Worm (Caenorhabditis elegans): ENCODE measurements around the gene K08B5.2.

The K08B5.2 gene

DNA sequence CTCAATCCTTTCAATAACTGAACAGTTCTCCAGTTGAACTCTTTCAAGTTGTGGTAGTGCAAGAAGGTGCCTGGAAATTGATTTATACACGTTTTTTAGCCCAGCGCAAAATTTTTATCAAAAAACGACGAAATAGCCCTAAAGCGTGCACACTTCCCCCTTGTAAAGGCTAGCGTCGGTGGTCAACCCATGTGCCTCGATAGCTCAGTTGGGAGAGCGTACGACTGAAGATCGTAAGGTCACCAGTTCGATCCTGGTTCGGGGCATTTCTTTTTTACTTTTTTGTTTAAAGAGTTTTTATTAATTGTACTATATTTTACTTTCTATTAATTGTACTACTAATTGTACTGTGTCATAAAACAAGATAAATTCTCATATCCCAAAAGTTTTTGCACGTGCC lies 2.4 kb downstream of the K08B5.2 start (continued):
- no peak for TF ChIP-seq elt-2 (tag; optimal IDR thresholded peaks at IDR 0.05)
- TF ChIP-seq pha-4 (tag; optimal IDR thresholded peaks at IDR 0.05) = no peak
- TF ChIP-seq sox-4 (tag; optimal IDR thresholded peaks at IDR 0.05) = no peak
- TF ChIP-seq dve-1 (tag; optimal IDR thresholded peaks at IDR 0.05) = no peak
- TF ChIP-seq ceh-48 (tag; optimal IDR thresholded peaks at IDR 0.05) = no peak
- TF ChIP-seq unc-3 (GFP tag; conservative IDR thresholded peaks at IDR 0.05) = 0 out of 2 replicates have a peak, but pooled peaks have one; percentile 29
- TF ChIP-seq unc-3 (tag; optimal IDR thresholded peaks at IDR 0.05) = no peak
- TF ChIP-seq ztf-16 (tag; optimal IDR thresholded peaks at IDR 0.05) = no peak
- TF ChIP-seq zip-5 (tag; optimal IDR thresholded peaks at IDR 0.05) = no peak
- TF ChIP-seq ets-4 (tag; optimal IDR thresholded peaks at IDR 0.05) = no peak
- no peak for TF ChIP-seq ttx-3 (tag; optimal IDR thresholded peaks at IDR 0.05)
- TF ChIP-seq pqm-1 (tag; optimal IDR thresholded peaks at IDR 0.05) = no peak
- TF ChIP-seq hlh-13 (GFP tag; optimal IDR thresholded peaks at IDR 0.05) = peak; percentile 20
- TF ChIP-seq ceh-30 (tag; optimal IDR thresholded peaks at IDR 0.05) = no peak
- TF ChIP-seq ceh-45 (GFP tag; IDR thresholded peaks at IDR 0.05) = no peak
- no peak for TF ChIP-seq fax-1 (tag; optimal IDR thresholded peaks at IDR 0.05)
- TF ChIP-seq ama-1 (optimal IDR thresholded peaks at IDR 0.05) = no peak
- no peak for TF ChIP-seq dmd-4 (tag; optimal IDR thresholded peaks at IDR 0.05; ENCODE audit: borderline replicate concordance)
- TF ChIP-seq unc-55 (GFP tag; optimal IDR thresholded peaks at IDR 0.05) = no peak
- no peak for TF ChIP-seq pag-3 (tag; optimal IDR thresholded peaks at IDR 0.05; ENCODE audit: borderline replicate concordance)
- TF ChIP-seq nfya-1 (tag; optimal IDR thresholded peaks at IDR 0.05) = peak; percentile 6
- TF ChIP-seq pax-1 (tag; optimal IDR thresholded peaks at IDR 0.05) = no peak
- TF ChIP-seq pros-1 (tag; optimal IDR thresholded peaks at IDR 0.05) = no peak
- TF ChIP-seq ceh-19 (GFP tag; optimal IDR thresholded peaks at IDR 0.05) = no peak
- no peak for TF ChIP-seq che-1 (tag; optimal IDR thresholded peaks at IDR 0.05)
- no peak for TF ChIP-seq ceh-18 (tag; optimal IDR thresholded peaks at IDR 0.05)
- TF ChIP-seq sdc-2 (tag; optimal IDR thresholded peaks at IDR 0.05) = no peak
- TF ChIP-seq madf-2 (tag; optimal IDR thresholded peaks at IDR 0.05) = no peak
- no peak for TF ChIP-seq ceh-34 (tag; optimal IDR thresholded peaks at IDR 0.05)
- peak; percentile 12 for TF ChIP-seq ceh-6 (GFP tag; optimal IDR thresholded peaks at IDR 0.05)
- no peak for TF ChIP-seq Y22D7AL.16 (tag; optimal IDR thresholded peaks at IDR 0.05)
- TF ChIP-seq pha-2 (tag; optimal IDR thresholded peaks at IDR 0.05) = no peak
- no peak for TF ChIP-seq lin-11 (tag; optimal IDR thresholded peaks at IDR 0.05)
- TF ChIP-seq hlh-6 (tag; optimal IDR thresholded peaks at IDR 0.05) = no peak
- peak; percentile 38 for TF ChIP-seq C38D4.7 (GFP tag; optimal IDR thresholded peaks at IDR 0.05)
- TF ChIP-seq pat-9 (tag; optimal IDR thresholded peaks at IDR 0.05) = peak; percentile 11
- no peak for TF ChIP-seq sox-2 (GFP tag; IDR thresholded peaks at IDR 0.05)
- TF ChIP-seq eyg-1 (tag; optimal IDR thresholded peaks at IDR 0.05) = no peak
- TF ChIP-seq unc-42 (tag; optimal IDR thresholded peaks at IDR 0.05) = no peak
- TF ChIP-seq rnt-1 (tag; optimal IDR thresholded peaks at IDR 0.05) = no peak
- no peak for TF ChIP-seq fkh-10 (GFP tag; optimal IDR thresholded peaks at IDR 0.05)
- TF ChIP-seq hlh-30 (tag; optimal IDR thresholded peaks at IDR 0.05; ENCODE audit: insufficient read depth) = no peak
- no peak for TF ChIP-seq K09A11.1 (tag; optimal IDR thresholded peaks at IDR 0.05; ENCODE audit: insufficient read depth)

DNA sequence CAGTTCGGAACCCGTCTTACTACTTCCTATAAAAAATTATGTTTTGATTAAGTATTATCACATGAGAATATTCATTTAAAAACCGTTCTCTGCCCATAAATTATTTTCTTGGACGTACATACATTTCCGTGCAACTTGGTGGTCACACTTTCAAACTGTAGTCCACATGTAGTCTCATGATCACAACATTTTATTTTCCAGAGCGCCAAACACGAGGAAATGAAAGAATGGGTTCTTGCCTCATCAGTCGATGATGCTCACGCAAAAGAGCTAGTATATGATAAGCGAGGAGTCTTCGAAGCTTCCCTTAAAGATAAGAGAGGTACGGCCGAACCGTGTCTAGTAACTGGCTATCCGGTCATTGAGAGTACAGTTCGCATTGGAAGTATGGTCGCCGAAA lies 3.1 kb downstream of the K08B5.2 start:
- no peak for TF ChIP-seq pqm-1 (tag; optimal IDR thresholded peaks at IDR 0.05)
- no peak for TF ChIP-seq nfya-1 (tag; optimal IDR thresholded peaks at IDR 0.05)

All from whole organism, late embryonic.